Worm (Caenorhabditis elegans) whole organism, dauer: ENCODE measurements around the gene Y22D7AL.1.

Experiments used
- unc-62 ChIP-seq: sonication (generic microtip); optimal IDR thresholded peaks from 2 replicates; lab custom pipeline; 2017; ENCODE audit warnings: missing biosample characterization, missing genetic modification reagents, missing genetic modification characterization

Y22D7AL.1 gene

ce11 chrIII:1625660-1626275, 26.5 kb upstream of the Y22D7AL.1 start:
- TF ChIP-seq unc-62 (GFP tag; lab: Kevin White, UChicago), result no peak

ce11 chrIII:1626524-1626923, 25.8 kb upstream of the Y22D7AL.1 start, which contains the start of gene Y22D7AL.4:
TSS of gene Y22D7AL.4 (plus strand) at chrIII:1626632.
- no peak for TF ChIP-seq unc-62 (GFP tag; lab: Kevin White, UChicago)

ce11 chrIII:1634270-1634669, 18.0 kb upstream of the Y22D7AL.1 start, which contains the start of gene Y22D7AL.11:
TSS of gene Y22D7AL.11 (minus strand) at chrIII:1634370.
- no peak for TF ChIP-seq unc-62 (GFP tag; lab: Kevin White, UChicago)

- TF ChIP-seq unc-62 (GFP tag; lab: Kevin White, UChicago), result no peak
Observed at ce11 chrIII:1638345-1638744, 13.9 kb upstream of the Y22D7AL.1 start.

- TF ChIP-seq unc-62 (GFP tag; lab: Kevin White, UChicago), result no peak
Observed at ce11 chrIII:1641163-1641562, 11.1 kb upstream of the Y22D7AL.1 start, which contains the start of gene Y22D7AL.3. TSS of gene Y22D7AL.3 (plus strand) at chrIII:1641463.

- no peak for TF ChIP-seq unc-62 (GFP tag; lab: Kevin White, UChicago)
Observed at ce11 chrIII:1652925-1653324, 644 bp downstream of the Y22D7AL.1 start.

ce11 chrIII:1657380-1657779, 5.1 kb downstream of the Y22D7AL.1 start, which contains the start of gene cht-4:
TSS of gene cht-4 (minus strand) at chrIII:1657480.
- no peak for TF ChIP-seq unc-62 (GFP tag; lab: Kevin White, UChicago)

ce11 chrIII:1659763-1660162, 7.5 kb downstream of the Y22D7AL.1 start, which contains the start of gene Y22D7AL.15:
TSS of gene Y22D7AL.15 (minus strand) at chrIII:1659863.
- TF ChIP-seq unc-62 (GFP tag; lab: Kevin White, UChicago), result no peak

ce11 chrIII:1661031-1661430, 8.8 kb downstream of the Y22D7AL.1 start:
- TF ChIP-seq unc-62 (GFP tag; lab: Kevin White, UChicago), result no peak

- TF ChIP-seq unc-62 (GFP tag; lab: Kevin White, UChicago), result no peak
Observed at ce11 chrIII:1662405-1662804, 10.1 kb downstream of the Y22D7AL.1 start.

- no peak for TF ChIP-seq unc-62 (GFP tag; lab: Kevin White, UChicago)
Observed at ce11 chrIII:1663056-1663455, 10.8 kb downstream of the Y22D7AL.1 start.

ce11 chrIII:1664761-1665266, 12.5 kb downstream of the Y22D7AL.1 start, which contains the start of gene Y22D7AL.16:
TSS of gene Y22D7AL.16 (minus strand) at chrIII:1665216.
- TF ChIP-seq unc-62 (GFP tag; lab: Kevin White, UChicago), result no peak

- no peak for TF ChIP-seq unc-62 (GFP tag; lab: Kevin White, UChicago)
Observed at ce11 chrIII:1665373-1665772, 13.1 kb downstream of the Y22D7AL.1 start.

ce11 chrIII:1665799-1666308, 13.6 kb downstream of the Y22D7AL.1 start, which contains the start of gene Y22D7AR.3:
TSS of gene Y22D7AR.3 (minus strand) at chrIII:1665849.
- no peak for TF ChIP-seq unc-62 (GFP tag; lab: Kevin White, UChicago)

ce11 chrIII:1666893-1667292, 14.6 kb downstream of the Y22D7AL.1 start:
- TF ChIP-seq unc-62 (GFP tag; lab: Kevin White, UChicago), result no peak

ce11 chrIII:1668519-1668918, 16.2 kb downstream of the Y22D7AL.1 start, which contains the start of gene glb-30:
TSS of gene glb-30 (minus strand) at chrIII:1668619.
- no peak for TF ChIP-seq unc-62 (GFP tag; lab: Kevin White, UChicago)
